Worm (Caenorhabditis elegans) whole organism, L4/young adult: ENCODE results near the gene K09C8.9.

Experiments
- W03F9.2 ChIP-seq: fragments of 150-350 bp; optimal IDR thresholded peaks from 2 replicates; lab custom pipeline; 2014; ENCODE audit warnings: missing biosample characterization, missing genetic modification characterization
- dao-5 ChIP-seq: sonication (generic microtip); optimal IDR thresholded peaks from 2 replicates; lab custom pipeline; 2016; ENCODE audit warnings: missing genotype, missing genetic modification characterization, moderate library complexity, missing compliant biosample characterization
- him-1 ChIP-seq: sonication (generic microtip); optimal IDR thresholded peaks from 2 replicates; lab custom pipeline; 2016; ENCODE audit warnings: missing genotype, missing genetic modification reagents, missing genetic modification characterization, missing compliant biosample characterization

DNA sequence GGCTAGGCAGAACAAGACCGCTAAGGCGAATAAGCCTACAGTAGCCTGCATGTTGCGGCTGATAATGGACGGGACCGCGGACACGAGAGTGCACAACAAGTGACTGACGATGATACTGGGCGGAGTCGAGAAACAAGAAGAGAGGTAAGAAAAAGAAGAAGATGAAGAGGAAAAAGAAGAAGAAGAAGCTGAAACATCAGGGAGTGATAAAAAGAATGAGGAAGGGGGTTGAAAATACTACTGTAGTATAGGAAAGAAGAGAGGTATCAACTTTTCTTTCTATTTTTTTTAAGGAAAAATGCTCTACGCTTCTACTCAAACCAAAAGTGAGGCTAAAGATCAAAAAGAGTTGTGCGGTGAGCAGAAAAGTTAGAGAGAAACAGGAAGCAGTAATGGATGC is 18.7 kb downstream of the K09C8.9 start, which contains the start of gene T21B6.3:
- TF ChIP-seq him-1 (tag; lab: Kevin White, UChicago), result no peak
- no peak for TF ChIP-seq W03F9.2 (tag; lab: Kevin White, UChicago)
- TF ChIP-seq dao-5 (tag; lab: Kevin White, UChicago), result no peak
